Worm (Caenorhabditis elegans) whole organism, L4/young adult: ENCODE data around the gene lgc-26.

Source experiments
- W03F9.2 ChIP-seq: fragments of 150-350 bp; optimal IDR thresholded peaks from 2 replicates; lab custom pipeline; 2014; ENCODE audit warnings: missing biosample characterization, missing genetic modification characterization
- dao-5 ChIP-seq: sonication (generic microtip); optimal IDR thresholded peaks from 2 replicates; lab custom pipeline; 2016; ENCODE audit warnings: missing genotype, missing genetic modification characterization, moderate library complexity, missing compliant biosample characterization
- him-1 ChIP-seq: sonication (generic microtip); optimal IDR thresholded peaks from 2 replicates; lab custom pipeline; 2016; ENCODE audit warnings: missing genotype, missing genetic modification reagents, missing genetic modification characterization, missing compliant biosample characterization

DNA sequence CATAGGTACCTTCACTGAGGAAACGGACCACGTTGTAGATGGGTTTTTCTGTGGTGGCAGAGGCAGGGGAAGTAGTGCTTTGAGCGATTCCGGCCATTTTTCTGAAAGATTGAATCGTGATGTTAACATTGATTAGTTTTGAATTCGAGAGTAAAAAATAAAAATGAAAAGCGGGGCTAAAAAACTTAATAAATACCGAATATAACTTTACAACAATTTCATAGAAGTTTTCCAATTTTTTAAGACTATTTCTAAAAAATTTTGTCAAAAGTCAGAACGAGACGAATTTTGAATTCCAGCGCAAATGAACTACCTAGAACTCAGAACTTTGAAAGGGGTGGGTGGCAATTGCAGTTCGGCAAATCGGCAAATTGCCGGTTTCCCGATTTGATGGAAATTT lies 33.5 kb upstream of the lgc-26 start, which contains the start of gene kin-33:
- TF ChIP-seq W03F9.2 (tag; lab: Kevin White, UChicago) (no peak), him-1 (tag; lab: Kevin White, UChicago) (no peak), dao-5 (tag; lab: Kevin White, UChicago) (no peak)
